Worm (Caenorhabditis elegans) whole organism, dauer: ENCODE measurements around the gene srw-127.
"Not testable (repeated sequence)": the region's sequence is repeated elsewhere in the genome, so short reads cannot be mapped to it uniquely, and the experiment has no call there.

ENCODE experiments used
- unc-62 ChIP-seq: sonication (generic microtip); optimal IDR thresholded peaks from 2 replicates; lab custom pipeline; 2017; ENCODE audit warnings: missing biosample characterization, missing genetic modification reagents, missing genetic modification characterization

Gene srw-127

DNA sequence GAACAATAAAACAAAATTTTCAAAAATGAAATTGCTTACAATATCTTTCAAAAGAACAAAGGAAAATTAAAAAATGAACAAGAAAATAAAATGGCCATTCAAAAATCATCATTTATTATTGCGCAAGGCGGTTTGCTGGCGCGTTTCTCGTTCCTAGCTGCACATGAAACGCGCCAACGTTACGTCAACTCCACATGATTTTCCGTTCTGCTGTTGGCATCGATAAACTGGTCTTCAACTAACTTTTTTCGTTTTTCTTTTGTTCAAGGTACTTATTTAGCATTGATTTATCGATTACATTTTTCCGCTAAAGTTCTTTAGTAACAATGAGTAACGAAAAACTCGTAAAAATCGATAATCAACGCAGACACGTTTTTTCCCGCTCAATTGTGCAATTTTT is 47.7 kb downstream of the srw-127 start, which contains the start of the genes Y57E12AL.6 and Y57E12AL.1:
Gene Y57E12AL.6 (minus strand): TSS at position 75 of the 400 bp plus-strand sequence.
Gene Y57E12AL.1 (plus strand): TSS at position 135 of the 400 bp plus-strand sequence.
- TF ChIP-seq unc-62 = no peak

DNA sequence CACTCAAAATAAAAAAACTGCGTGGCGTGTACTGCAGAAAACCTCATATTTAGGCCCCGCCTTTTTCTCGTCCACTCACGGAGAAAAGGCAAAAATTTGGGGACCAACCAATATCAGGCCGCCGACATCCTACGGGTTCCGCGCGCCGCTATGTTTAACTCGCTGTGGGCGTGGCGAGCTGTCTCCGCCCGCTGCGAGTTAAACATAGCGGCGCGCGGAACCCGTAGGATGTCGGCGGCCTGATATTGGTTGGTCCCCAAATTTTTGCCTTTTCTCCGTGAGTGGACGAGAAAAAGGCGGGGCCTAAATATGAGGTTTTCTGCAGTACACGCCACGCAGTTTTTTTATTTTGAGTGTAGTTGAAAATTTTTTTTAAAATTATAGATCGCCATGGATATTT is 50.1 kb downstream of the srw-127 start, which contains the start of gene tmem-258:
Gene tmem-258 (plus strand): TSS at position 385 of the 400 bp plus-strand sequence.
- TF ChIP-seq unc-62 = not testable (repeated sequence)
